In the genomic region with DNA sequence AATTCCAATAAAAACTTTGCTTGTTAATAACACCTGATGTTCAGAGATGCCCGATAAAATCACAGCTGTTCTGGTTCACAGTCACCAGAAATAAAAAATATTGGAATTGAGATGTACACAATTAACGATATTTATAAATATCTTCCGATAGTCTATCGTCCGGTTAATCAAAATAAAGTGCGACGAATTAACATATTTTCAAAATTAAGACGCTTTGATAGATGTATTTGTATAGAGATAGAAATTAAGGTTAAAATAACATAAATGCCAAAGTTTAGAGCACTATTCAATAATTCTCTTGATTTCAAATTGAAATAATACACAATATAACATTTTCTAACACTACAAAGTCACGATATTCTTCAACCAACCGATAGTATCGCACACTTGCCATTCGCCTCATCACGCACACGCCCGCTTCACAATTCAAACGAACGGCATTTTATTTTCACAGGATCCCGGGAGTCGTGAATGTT, we compare ENCODE assay signal across 2 fruit fly cellular contexts.
TF ChIP-seq lines count a peak whose summit lies in the region.

TSS of gene CG3281 (minus strand) at position 67 of the 476 bp plus-strand sequence.
TSS of gene aurA (plus strand) at position 386 of the 476 bp plus-strand sequence.

TF ChIP-seq in whole organism, embryonic, 481 proteins besides CTCF, POLR2A, EP300 and RAD21 (continued from another document and continues in another):
- TF ChIP-seq Atf-2 (GFP tag; optimal IDR thresholded peaks at IDR 0.05; lab: Kevin White, UChicago) (peak; percentile 59), caup (GFP tag; optimal IDR thresholded peaks at IDR 0.05; lab: Kevin White, UChicago; ENCODE audit: severe bottlenecking) (no peak), Stat92E (GFP tag; optimal IDR thresholded peaks at IDR 0.05; lab: Kevin White, UChicago) (peak in 1 of 3 experiments; percentile 28), cg (GFP tag; optimal IDR thresholded peaks at IDR 0.05; lab: Kevin White, UChicago) (no peak), ro (GFP tag; IDR thresholded peaks at IDR 0.05; lab: Robert Waterston, UW) (no peak), CG12155 (GFP tag; optimal IDR thresholded peaks at IDR 0.05; lab: Kevin White, UChicago) (peak; percentile 76), CG18764 (GFP tag; optimal IDR thresholded peaks at IDR 0.05; lab: Kevin White, UChicago) (peak; percentile 64), CG3163 (GFP tag; optimal IDR thresholded peaks at IDR 0.05; lab: Kevin White, UChicago) (peak; percentile 48), Side (GFP tag; optimal IDR thresholded peaks at IDR 0.05; lab: Kevin White, UChicago) (peak; percentile 72), chm (GFP tag; IDR thresholded peaks at IDR 0.05; lab: Robert Waterston, UW) (no peak), BEAF-32 (GFP tag; optimal IDR thresholded peaks at IDR 0.05; lab: Kevin White, UChicago) (peak; percentile 100), nerfin-1 (tag; optimal IDR thresholded peaks at IDR 0.05; lab: Kevin White, UChicago) (peak; percentile 65), CG12391 (tag; optimal IDR thresholded peaks at IDR 0.05; lab: Kevin White, UChicago) (peak; percentile 86), pho (GFP tag; optimal IDR thresholded peaks at IDR 0.05; lab: Kevin White, UChicago) (peak; percentile 89), ara (GFP tag; IDR thresholded peaks at IDR 0.05; lab: Robert Waterston, UW) (peak; percentile 40; the same call in 1 of the 2 replicates), CG11723 (GFP tag; optimal IDR thresholded peaks at IDR 0.05; lab: Kevin White, UChicago) (peak; percentile 35), CG8924 (tag; optimal IDR thresholded peaks at IDR 0.05; lab: Kevin White, UChicago) (peak; percentile 71), CG3838 (GFP tag; optimal IDR thresholded peaks at IDR 0.05; lab: Kevin White, UChicago) (peak; percentile 14), H15 (GFP tag; IDR thresholded peaks at IDR 0.05; lab: Robert Waterston, UW) (peak; percentile 38; the same call in 1 of the 3 replicates), Sry-β (GFP tag; optimal IDR thresholded peaks at IDR 0.05; lab: Kevin White, UChicago) (peak; percentile 88), Sin3A (optimal IDR thresholded peaks at IDR 0.05; lab: Kevin White, UChicago) (peak; percentile 90), ssp (GFP tag; IDR thresholded peaks at IDR 0.05; lab: Robert Waterston, UW) (peak; percentile 59), Jarid2 (GFP tag; optimal IDR thresholded peaks at IDR 0.05; lab: Kevin White, UChicago) (no peak), ap (GFP tag; IDR thresholded peaks at IDR 0.05; lab: Robert Waterston, UW) (no peak), fd3F (GFP tag; optimal IDR thresholded peaks at IDR 0.05; lab: Kevin White, UChicago) (peak; percentile 39), cato (GFP tag; optimal IDR thresholded peaks at IDR 0.05; lab: Kevin White, UChicago; ENCODE audit: borderline replicate concordance) (peak; percentile 40), CG12071 (GFP tag; optimal IDR thresholded peaks at IDR 0.05; lab: Kevin White, UChicago) (no peak), wdn (GFP tag; IDR thresholded peaks at IDR 0.05; lab: Robert Waterston, UW) (0 out of 2 replicates have a peak, but pooled peaks have one; percentile 46), cwo (GFP tag; optimal IDR thresholded peaks at IDR 0.05; lab: Kevin White, UChicago) (no peak), CG18011 (GFP tag; optimal IDR thresholded peaks at IDR 0.05; lab: Kevin White, UChicago) (peak; percentile 47), Myb (GFP tag; optimal IDR thresholded peaks at IDR 0.05; lab: Kevin White, UChicago) (peak; percentile 89), CG13775 (GFP tag; optimal IDR thresholded peaks at IDR 0.05; lab: Kevin White, UChicago) (peak; percentile 77), Adf1 (GFP tag; IDR thresholded peaks at IDR 0.05; lab: Robert Waterston, UW) (no peak), abd-A (tag; optimal IDR thresholded peaks at IDR 0.05; lab: Kevin White, UChicago) (no peak), CG10431 (GFP tag; optimal IDR thresholded peaks at IDR 0.05; lab: Kevin White, UChicago) (no peak), HHEX (GFP tag; optimal IDR thresholded peaks at IDR 0.05; lab: Kevin White, UChicago) (peak; percentile 18), CG13624 (GFP tag; optimal IDR thresholded peaks at IDR 0.05; lab: Kevin White, UChicago) (peak; percentile 82), Gug (GFP tag; IDR thresholded peaks at IDR 0.05; lab: Robert Waterston, UW) (peak; percentile 57; the same call in 1 of the 4 replicates), Hr3 (GFP tag; optimal IDR thresholded peaks at IDR 0.05; lab: Kevin White, UChicago) (peak; percentile 78), Blimp-1 (GFP tag; optimal IDR thresholded peaks at IDR 0.05; lab: Kevin White, UChicago) (no peak), Dad (GFP tag; optimal IDR thresholded peaks at IDR 0.05; lab: Kevin White, UChicago) (peak; percentile 71), Xrp1 (GFP tag; IDR thresholded peaks at IDR 0.05; lab: Robert Waterston, UW) (peak; percentile 51; the same call in 1 of the 2 replicates), ci (GFP tag; IDR thresholded peaks at IDR 0.05; lab: Robert Waterston, UW) (peak; percentile 34; the same call in 1 of the 3 replicates), CG7271 (tag; optimal IDR thresholded peaks at IDR 0.05; lab: Kevin White, UChicago) (peak; percentile 49), slou (GFP tag; optimal IDR thresholded peaks at IDR 0.05; lab: Kevin White, UChicago) (peak; percentile 76), lab (GFP tag; optimal IDR thresholded peaks at IDR 0.05; lab: Kevin White, UChicago) (no peak), maf-S (GFP tag; optimal IDR thresholded peaks at IDR 0.05; lab: Kevin White, UChicago) (peak; percentile 71), Sox102F (GFP tag; optimal IDR thresholded peaks at IDR 0.05; lab: Kevin White, UChicago) (no peak), Chrac-16 (GFP tag; optimal IDR thresholded peaks at IDR 0.05; lab: Kevin White, UChicago) (peak; percentile 83), CkIIα-i1 (GFP tag; IDR thresholded peaks at IDR 0.05; lab: Robert Waterston, UW) (no peak), fd64A (GFP tag; optimal IDR thresholded peaks at IDR 0.05; lab: Kevin White, UChicago) (no peak), CG14860 (GFP tag; IDR thresholded peaks at IDR 0.05; lab: Robert Waterston, UW; ENCODE audit: partially characterized antibody) (peak; percentile 96), CG1832 (GFP tag; optimal IDR thresholded peaks at IDR 0.05; lab: Kevin White, UChicago) (no peak), p53 (GFP tag; optimal IDR thresholded peaks at IDR 0.05; lab: Kevin White, UChicago) (no peak), CG31224 (GFP tag; IDR thresholded peaks at IDR 0.05; lab: Robert Waterston, UW) (peak; percentile 18; the same call in 1 of the 2 replicates), CG10654 (GFP tag; optimal IDR thresholded peaks at IDR 0.05; lab: Kevin White, UChicago) (peak; percentile 61), CG33557 (GFP tag; optimal IDR thresholded peaks at IDR 0.05; lab: Kevin White, UChicago) (peak; percentile 62), zfh2 (GFP tag; optimal IDR thresholded peaks at IDR 0.05; lab: Kevin White, UChicago) (peak; percentile 85), nom (GFP tag; optimal IDR thresholded peaks at IDR 0.05; lab: Kevin White, UChicago) (peak; percentile 14), repo (GFP tag; optimal IDR thresholded peaks at IDR 0.05; lab: Kevin White, UChicago) (no peak), bowl (GFP tag; IDR thresholded peaks at IDR 0.05; lab: Robert Waterston, UW) (no peak)

TF ChIP-seq in whole organism, prepupa, 60 proteins besides CTCF, POLR2A, EP300 and RAD21 (continued from another document):
- TF ChIP-seq CG34406 (GFP tag; optimal IDR thresholded peaks at IDR 0.05; lab: Kevin White, UChicago) (peak; percentile 53), CG11294 (GFP tag; IDR thresholded peaks at IDR 0.05; lab: Robert Waterston, UW) (peak; percentile 23; the same call in 1 of the 2 replicates), topi (GFP tag; optimal IDR thresholded peaks at IDR 0.05; lab: Kevin White, UChicago) (peak; percentile 74), Lpt (GFP tag; optimal IDR thresholded peaks at IDR 0.05; lab: Kevin White, UChicago) (peak; percentile 41), CG9139 (GFP tag; optimal IDR thresholded peaks at IDR 0.05; lab: Kevin White, UChicago) (no peak), fd59A (GFP tag; optimal IDR thresholded peaks at IDR 0.05; lab: Kevin White, UChicago) (no peak), CG6854 (GFP tag; optimal IDR thresholded peaks at IDR 0.05; lab: Kevin White, UChicago) (no peak), CG8119 (GFP tag; IDR thresholded peaks at IDR 0.05; lab: Robert Waterston, UW) (0 out of 3 replicates have a peak, but pooled peaks have one; percentile 21), CG32006 (GFP tag; optimal IDR thresholded peaks at IDR 0.05; lab: Kevin White, UChicago) (peak; percentile 57), dac (GFP tag; optimal IDR thresholded peaks at IDR 0.05; lab: Kevin White, UChicago) (peak; percentile 0)
TF ChIP-seq in whole organism, prepupa: peak in this region for 37.
